Fruit fly (Drosophila melanogaster): ENCODE results near the gene Gyc89Db.

Gene Gyc89Db

dm6 chr3R:16447448-16448045, 29.4 kb upstream of the Gyc89Db start (continued):
- TF ChIP-seq CG2889 (GFP tag; IDR thresholded peaks at IDR 0.05) (no peak), B-H2 (GFP tag; optimal IDR thresholded peaks at IDR 0.05) (no peak), hbn (GFP tag; IDR thresholded peaks at IDR 0.05; ENCODE audit: partially characterized antibody) (no peak), CG8765 (GFP tag; IDR thresholded peaks at IDR 0.05) (no peak), CG12299 (tag; optimal IDR thresholded peaks at IDR 0.05) (no peak), CG15696 (tag; optimal IDR thresholded peaks at IDR 0.05) (no peak), HHEX (GFP tag; optimal IDR thresholded peaks at IDR 0.05) (no peak), sens (GFP tag) (peak; percentile 73), gce (GFP tag; IDR thresholded peaks at IDR 0.05) (no peak), lbe (GFP tag; optimal IDR thresholded peaks at IDR 0.05) (no peak), slp2 (GFP tag; optimal IDR thresholded peaks at IDR 0.05) (no peak)

- TF ChIP-seq sna (GFP tag; IDR thresholded peaks at IDR 0.05; ENCODE audit: partially characterized antibody): no peak
- peak; percentile 63 for TF ChIP-seq stc (GFP tag; IDR thresholded peaks at IDR 0.05)
- peak; percentile 29 for TF ChIP-seq CG6813 (GFP tag; optimal IDR thresholded peaks at IDR 0.05)
- no peak for TF ChIP-seq HmgD (GFP tag; optimal IDR thresholded peaks at IDR 0.05)
- TF ChIP-seq CG15269 (tag; optimal IDR thresholded peaks at IDR 0.05): peak; percentile 56
- peak; percentile 84 for TF ChIP-seq sens (GFP tag)
- TF ChIP-seq Awh (GFP tag; IDR thresholded peaks at IDR 0.05): peak; percentile 94
- peak; percentile 76 for TF ChIP-seq gt (GFP tag; IDR thresholded peaks at IDR 0.05)
- TF ChIP-seq CG2678 (tag; optimal IDR thresholded peaks at IDR 0.05): peak; percentile 65
- peak; percentile 64 for TF ChIP-seq CG12391 (tag; optimal IDR thresholded peaks at IDR 0.05)
- TF ChIP-seq Vsx1 (GFP tag; optimal IDR thresholded peaks at IDR 0.05): peak; percentile 65
- TF ChIP-seq CG12769 (tag; optimal IDR thresholded peaks at IDR 0.05): peak; percentile 92
- peak; percentile 82 for TF ChIP-seq lmd (GFP tag; IDR thresholded peaks at IDR 0.05)
- peak; percentile 82 for TF ChIP-seq CG9609 (GFP tag; optimal IDR thresholded peaks at IDR 0.05)
- no peak for TF ChIP-seq cad (GFP tag; optimal IDR thresholded peaks at IDR 0.05)
- TF ChIP-seq CG10959 (GFP tag; IDR thresholded peaks at IDR 0.05): peak; percentile 74
- TF ChIP-seq lola (GFP tag; optimal IDR thresholded peaks at IDR 0.05): no peak
- no peak for TF ChIP-seq Sox100B (GFP tag; optimal IDR thresholded peaks at IDR 0.05)
- TF ChIP-seq otp (GFP tag; IDR thresholded peaks at IDR 0.05): peak; percentile 93
- peak; percentile 50 for TF ChIP-seq disco-r (GFP tag; optimal IDR thresholded peaks at IDR 0.05)
- peak; percentile 27; the same call in 1 of the 2 replicates for TF ChIP-seq rib (GFP tag; IDR thresholded peaks at IDR 0.05)
- peak; percentile 1 for TF ChIP-seq CG16863 (GFP tag; optimal IDR thresholded peaks at IDR 0.05)
- TF ChIP-seq fd64A (GFP tag; optimal IDR thresholded peaks at IDR 0.05): peak; percentile 47
- peak; percentile 54 for TF ChIP-seq CG12299 (tag; optimal IDR thresholded peaks at IDR 0.05)
- peak; percentile 68 for TF ChIP-seq Antp (GFP tag; optimal IDR thresholded peaks at IDR 0.05)
- peak; percentile 77 for TF ChIP-seq fd96Cb (tag; optimal IDR thresholded peaks at IDR 0.05)
- peak; percentile 87 for TF ChIP-seq dati (GFP tag; IDR thresholded peaks at IDR 0.05)
- TF ChIP-seq Sry-δ (GFP tag; optimal IDR thresholded peaks at IDR 0.05): no peak
- peak; percentile 37 for TF ChIP-seq slp2 (GFP tag; optimal IDR thresholded peaks at IDR 0.05)
- TF ChIP-seq CG9932 (GFP tag; IDR thresholded peaks at IDR 0.05): peak; percentile 29; the same call in 1 of the 2 replicates
- TF ChIP-seq ro (GFP tag; IDR thresholded peaks at IDR 0.05): peak; percentile 12
- TF ChIP-seq Kr (GFP tag; optimal IDR thresholded peaks at IDR 0.05): no peak
- TF ChIP-seq schlank (tag; optimal IDR thresholded peaks at IDR 0.05): peak; percentile 59
- peak; percentile 67; the same call in 2 of the 3 replicates for TF ChIP-seq CG2889 (GFP tag; IDR thresholded peaks at IDR 0.05)
- TF ChIP-seq CG2120 (GFP tag; optimal IDR thresholded peaks at IDR 0.05): peak; percentile 69
- TF ChIP-seq CG7372 (GFP tag; IDR thresholded peaks at IDR 0.05): peak; percentile 71; the same call in 1 of the 2 replicates
- peak; percentile 58 for TF ChIP-seq tup (GFP tag; optimal IDR thresholded peaks at IDR 0.05)
- no peak for TF ChIP-seq h (optimal IDR thresholded peaks at IDR 0.05)
- TF ChIP-seq esg (GFP tag; conservative IDR thresholded peaks at IDR 0.05): peak; percentile 80
- peak; percentile 50 for TF ChIP-seq fd3F (GFP tag; optimal IDR thresholded peaks at IDR 0.05)
Measured at dm6 chr3R:16448378-16449134, 28.4 kb upstream of the Gyc89Db start.

All from whole organism, embryonic.